Worm (Caenorhabditis elegans) whole organism, L4 larva: ENCODE results near the gene R144.12.

Experiments used
- aly-2 ChIP-seq: sonication (generic microtip); optimal IDR thresholded peaks from 2 replicates; lab custom pipeline; 2018; ENCODE audit warnings: missing biosample characterization, missing genetic modification characterization
- ceh-62 ChIP-seq: sonication (generic microtip); optimal IDR thresholded peaks from 2 replicates; lab custom pipeline; 2017; ENCODE audit warnings: missing biosample characterization, missing genetic modification characterization
- dmd-9 ChIP-seq: fragments of 200-800 bp; sonication (Bioruptor generic); IDR thresholded peaks from 2 replicates; pipeline ENCODE4 v1.3.6; 2022; ENCODE audit warnings: missing genetic modification reagents, missing genetic modification characterization, missing compliant biosample characterization
- dve-1 ChIP-seq: sonication (generic microtip); optimal IDR thresholded peaks from 2 replicates; lab custom pipeline; 2017; ENCODE audit warnings: antibody characterized with exemption, mild to moderate bottlenecking, missing genetic modification characterization, missing compliant biosample characterization; ENCODE audit not compliant: insufficient read depth
- lin-13 ChIP-seq: fragments of 150-350 bp; optimal IDR thresholded peaks from 2 replicates; lab custom pipeline; 2014; ENCODE audit warnings: missing biosample characterization, missing genetic modification reagents, missing genetic modification characterization
- lir-3 ChIP-seq: sonication (generic microtip); optimal IDR thresholded peaks from 2 replicates; lab custom pipeline; 2016; ENCODE audit warnings: mild to moderate bottlenecking, missing genetic modification characterization, missing compliant biosample characterization
- nhr-237 ChIP-seq: sonication (generic microtip); optimal IDR thresholded peaks from 2 replicates; lab custom pipeline; 2017; ENCODE audit warnings: missing biosample characterization, missing genetic modification characterization
- nhr-77 ChIP-seq: fragments of 150-350 bp; optimal IDR thresholded peaks from 2 replicates; lab custom pipeline; 2014; ENCODE audit warnings: missing biosample characterization, missing genetic modification characterization
- unc-39 ChIP-seq: sonication (generic microtip); optimal IDR thresholded peaks from 2 replicates; lab custom pipeline; 2017; ENCODE audit warnings: missing biosample characterization, missing genetic modification characterization
- ztf-11 ChIP-seq: fragments of 150-350 bp; optimal IDR thresholded peaks from 2 replicates; lab custom pipeline; 2014; ENCODE audit warnings: missing biosample characterization, missing genetic modification characterization

ce11 chrIII:4967236-4967635 lies 39.5 kb downstream of the R144.12 start:
- TF ChIP-seq ztf-11 (tag; lab: Kevin White, UChicago) = no peak
- TF ChIP-seq nhr-237 (tag; lab: Kevin White, UChicago) = no peak
- no peak for TF ChIP-seq lin-13 (GFP tag; lab: Kevin White, UChicago)
- no peak for TF ChIP-seq dmd-9
- no peak for TF ChIP-seq aly-2 (tag; lab: Kevin White, UChicago)
- no peak for TF ChIP-seq lir-3
- TF ChIP-seq ceh-62 (tag; lab: Kevin White, UChicago) = no peak
- TF ChIP-seq unc-39 = no peak
- TF ChIP-seq nhr-77 (tag; lab: Kevin White, UChicago) = no peak
- TF ChIP-seq dve-1 (tag; lab: Kevin White, UChicago) = no peak
